4 fruit fly cellular contexts compared by ENCODE assay signal in the genomic region with DNA sequence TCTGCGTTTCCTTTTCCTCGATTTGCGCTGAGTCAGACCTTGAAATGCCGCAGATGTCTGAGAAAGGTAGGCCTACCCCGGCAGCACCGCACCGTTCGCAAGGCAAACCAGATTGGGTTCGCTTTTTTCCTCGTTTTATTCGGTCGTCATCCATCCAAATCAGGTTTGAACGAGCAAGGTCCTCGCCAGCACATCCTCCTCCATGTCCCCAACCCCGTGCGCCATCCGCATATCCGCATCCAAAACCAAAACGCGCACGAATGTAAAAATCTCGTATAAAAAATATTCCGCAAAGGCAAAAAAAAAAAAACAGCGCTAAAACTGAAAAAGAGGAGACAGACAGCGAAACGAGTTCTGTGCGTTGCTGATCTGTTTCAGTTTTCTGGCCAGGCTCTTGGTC.
A peak's percentile ranks its signal among the peaks of the same experiment; 100 is the strongest.
TF ChIP-seq lines count a peak whose summit lies in the region.

No protein-coding gene starts in this region.

- TF ChIP-seq CTCF in whole organism, embryonic (GFP tag; optimal IDR thresholded peaks at IDR 0.05; lab: Kevin White, UChicago): no peak

TF ChIP-seq in whole organism, embryonic, 481 proteins besides CTCF, POLR2A, EP300 and RAD21:
- TF ChIP-seq bsh (GFP tag; optimal IDR thresholded peaks at IDR 0.05; lab: Kevin White, UChicago) (peak in 1 of 2 experiments; percentile 48), CG6854 (GFP tag; optimal IDR thresholded peaks at IDR 0.05; lab: Kevin White, UChicago) (no peak), CG2875 (GFP tag; optimal IDR thresholded peaks at IDR 0.05; lab: Kevin White, UChicago) (no peak), nom (GFP tag; optimal IDR thresholded peaks at IDR 0.05; lab: Kevin White, UChicago) (peak; percentile 76), odd (GFP tag; optimal IDR thresholded peaks at IDR 0.05; lab: Kevin White, UChicago) (no peak), salm (tag; optimal IDR thresholded peaks at IDR 0.05; lab: Kevin White, UChicago) (no peak), Ptx1 (GFP tag; IDR thresholded peaks at IDR 0.05; lab: Robert Waterston, UW) (no peak), Hr51 (GFP tag; optimal IDR thresholded peaks at IDR 0.05; lab: Kevin White, UChicago) (no peak)
TF ChIP-seq in whole organism, embryonic: peak in this region for 2.

TF ChIP-seq in whole organism, prepupa, 60 proteins besides CTCF, POLR2A, EP300 and RAD21 (continues in another document):
- TF ChIP-seq pdm3 (GFP tag; optimal IDR thresholded peaks at IDR 0.05; lab: Kevin White, UChicago) (no peak), net (GFP tag; optimal IDR thresholded peaks at IDR 0.05; lab: Kevin White, UChicago) (peak; percentile 54), esn (GFP tag; optimal IDR thresholded peaks at IDR 0.05; lab: Kevin White, UChicago) (no peak), CG10669 (GFP tag; optimal IDR thresholded peaks at IDR 0.05; lab: Kevin White, UChicago) (peak; percentile 39), CG16779 (tag; optimal IDR thresholded peaks at IDR 0.05; lab: Kevin White, UChicago) (peak; percentile 47), eg (GFP tag; IDR thresholded peaks at IDR 0.05; lab: Robert Waterston, UW) (peak; percentile 44; the same call in 2 of the 3 replicates), CG15336 (GFP tag; IDR thresholded peaks at IDR 0.05; lab: Robert Waterston, UW) (no peak; the same call in 1 of the 2 replicates), spab (GFP tag; optimal IDR thresholded peaks at IDR 0.05; lab: Kevin White, UChicago) (peak; percentile 1), Blimp-1 (GFP tag; optimal IDR thresholded peaks at IDR 0.05; lab: Kevin White, UChicago) (peak; percentile 23), CG6276 (GFP tag; optimal IDR thresholded peaks at IDR 0.05; lab: Kevin White, UChicago) (peak; percentile 32), Ets96B (tag; optimal IDR thresholded peaks at IDR 0.05; lab: Kevin White, UChicago) (peak; percentile 43), CG11902 (GFP tag; optimal IDR thresholded peaks at IDR 0.05; lab: Kevin White, UChicago) (no peak), Lpt (GFP tag; optimal IDR thresholded peaks at IDR 0.05; lab: Kevin White, UChicago) (peak; percentile 49), CG3919 (GFP tag; optimal IDR thresholded peaks at IDR 0.05; lab: Kevin White, UChicago) (peak; percentile 5), achi (GFP tag; optimal IDR thresholded peaks at IDR 0.05; lab: Kevin White, UChicago) (peak; percentile 6), fd59A (GFP tag; optimal IDR thresholded peaks at IDR 0.05; lab: Kevin White, UChicago) (peak; percentile 20), Eip75B (GFP tag; optimal IDR thresholded peaks at IDR 0.05; lab: Kevin White, UChicago) (peak; percentile 46), CG8119 (GFP tag; IDR thresholded peaks at IDR 0.05; lab: Robert Waterston, UW) (0 out of 3 replicates have a peak, but pooled peaks have one; percentile 42), Hr4 (GFP tag; optimal IDR thresholded peaks at IDR 0.05; lab: Kevin White, UChicago) (no peak), CG10631 (GFP tag; optimal IDR thresholded peaks at IDR 0.05; lab: Kevin White, UChicago) (no peak), CG7368 (GFP tag; optimal IDR thresholded peaks at IDR 0.05; lab: Kevin White, UChicago) (peak; percentile 25), CG9139 (GFP tag; optimal IDR thresholded peaks at IDR 0.05; lab: Kevin White, UChicago) (peak; percentile 65), lz (GFP tag; optimal IDR thresholded peaks at IDR 0.05; lab: Kevin White, UChicago) (no peak), fd85E (GFP tag; optimal IDR thresholded peaks at IDR 0.05; lab: Kevin White, UChicago) (no peak), Sox14 (GFP tag; optimal IDR thresholded peaks at IDR 0.05; lab: Kevin White, UChicago) (no peak), CG1621 (tag; optimal IDR thresholded peaks at IDR 0.05; lab: Kevin White, UChicago) (peak; percentile 48)

TF ChIP-seq in whole organism, pupa, 21 proteins besides CTCF, POLR2A, EP300 and RAD21:
- TF ChIP-seq EcR (GFP tag; optimal IDR thresholded peaks at IDR 0.05; lab: Kevin White, UChicago) (peak; percentile 73), fd96Ca (GFP tag; IDR thresholded peaks at IDR 0.05; lab: Robert Waterston, UW) (peak; percentile 48; the same call in 1 of the 3 replicates), Snoo (tag; optimal IDR thresholded peaks at IDR 0.05; lab: Kevin White, UChicago) (peak; percentile 84), Pif1A (GFP tag; optimal IDR thresholded peaks at IDR 0.05; lab: Kevin White, UChicago) (peak; percentile 57), CG12605 (GFP tag; IDR thresholded peaks at IDR 0.05; lab: Robert Waterston, UW) (peak; percentile 24; the same call in 1 of the 2 replicates), Pif1B (GFP tag; optimal IDR thresholded peaks at IDR 0.05; lab: Kevin White, UChicago) (no peak), CG17806 (tag; optimal IDR thresholded peaks at IDR 0.05; lab: Kevin White, UChicago) (peak; percentile 19), CG32121 (GFP tag; IDR thresholded peaks at IDR 0.05; lab: Robert Waterston, UW) (no peak), Ets98B (GFP tag; IDR thresholded peaks at IDR 0.05; lab: Robert Waterston, UW) (peak; percentile 50; the same call in 1 of the 2 replicates), CG4496 (GFP tag; IDR thresholded peaks at IDR 0.05; lab: Robert Waterston, UW) (peak; percentile 63; the same call in 2 of the 3 replicates), CG15710 (tag; optimal IDR thresholded peaks at IDR 0.05; lab: Kevin White, UChicago) (peak; percentile 51), gl (tag; optimal IDR thresholded peaks at IDR 0.05; lab: Kevin White, UChicago) (peak; percentile 67), CG34367 (tag; optimal IDR thresholded peaks at IDR 0.05; lab: Kevin White, UChicago) (peak; percentile 58), CG8159 (tag; optimal IDR thresholded peaks at IDR 0.05; lab: Kevin White, UChicago) (no peak), CG13204 (GFP tag; optimal IDR thresholded peaks at IDR 0.05; lab: Kevin White, UChicago) (peak; percentile 88)

TF ChIP-seq in whole organism, wandering third instar larva, 38 proteins besides CTCF, POLR2A, EP300 and RAD21:
- TF ChIP-seq dmrt93B (GFP tag; optimal IDR thresholded peaks at IDR 0.05; lab: Kevin White, UChicago) (no peak), Vsx2 (GFP tag; optimal IDR thresholded peaks at IDR 0.05; lab: Kevin White, UChicago; ENCODE audit: partially characterized antibody) (peak; percentile 67), Dif (GFP tag; optimal IDR thresholded peaks at IDR 0.05; lab: Kevin White, UChicago; ENCODE audit: partially characterized antibody) (peak; percentile 57), brk (GFP tag; optimal IDR thresholded peaks at IDR 0.05; lab: Kevin White, UChicago) (peak; percentile 10), CrebA (GFP tag; optimal IDR thresholded peaks at IDR 0.05; lab: Kevin White, UChicago; ENCODE audit: borderline replicate concordance) (peak; percentile 80), jim (GFP tag; optimal IDR thresholded peaks at IDR 0.05; lab: Kevin White, UChicago) (peak; percentile 49), lola (GFP tag; optimal IDR thresholded peaks at IDR 0.05; lab: Kevin White, UChicago) (no peak), dl (GFP tag; optimal IDR thresholded peaks at IDR 0.05; lab: Kevin White, UChicago; ENCODE audit: insufficient read depth in 1 of 2, partially characterized antibody in 2 of 2) (peak; percentile 5 to 26), Rel (GFP tag; optimal IDR thresholded peaks at IDR 0.05; lab: Kevin White, UChicago) (peak; percentile 54), Rel (tag; optimal IDR thresholded peaks at IDR 0.05; lab: Kevin White, UChicago) (no peak), Jra (GFP tag; optimal IDR thresholded peaks at IDR 0.05; lab: Kevin White, UChicago) (peak; percentile 64)
